Worm (Caenorhabditis elegans): ENCODE data around the gene K02D10.4.

Gene K02D10.4

DNA sequence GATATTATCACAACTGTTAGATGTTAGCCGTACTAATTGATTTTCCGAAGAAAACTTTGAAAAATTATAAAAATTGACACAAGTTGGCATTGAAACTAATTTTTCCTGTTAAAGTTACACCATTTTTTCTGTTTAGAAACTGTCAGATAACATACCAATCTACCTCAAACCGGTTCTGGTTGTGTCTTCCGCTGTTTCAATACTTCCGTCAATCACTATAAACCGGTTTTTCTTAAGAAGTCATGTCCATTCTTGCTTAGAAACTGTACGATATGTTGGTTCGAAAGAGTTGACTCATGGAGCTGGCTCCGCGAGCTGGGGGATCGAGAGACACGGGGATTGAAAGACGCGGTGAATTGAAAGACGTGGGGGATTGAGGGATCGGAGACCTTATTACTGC is 9.6 kb downstream of the K02D10.4 start:
- no peak for TF ChIP-seq lin-1 (GFP tag; IDR thresholded peaks at IDR 0.05)
- 0 out of 2 replicates have a peak, but pooled peaks have one; percentile 43 for TF ChIP-seq Y105C5A.15 (GFP tag; IDR thresholded peaks at IDR 0.05)
- TF ChIP-seq hlh-11 (tag; optimal IDR thresholded peaks at IDR 0.05) = peak; percentile 15
- TF ChIP-seq ztf-7 (tag; optimal IDR thresholded peaks at IDR 0.05) = no peak

ce11 chrIII:8769253-8769652 is 10.6 kb downstream of the K02D10.4 start, which contains the start of gene K02D10.1:
TSS of gene K02D10.1 (plus strand) at chrIII:8769536.
- TF ChIP-seq F10B5.3 (tag; optimal IDR thresholded peaks at IDR 0.05) = no peak
- TF ChIP-seq T26A8.4 (GFP tag; IDR thresholded peaks at IDR 0.05) = no peak
- no peak for TF ChIP-seq lin-1 (GFP tag; IDR thresholded peaks at IDR 0.05)
- TF ChIP-seq lsy-2 (tag; optimal IDR thresholded peaks at IDR 0.05) = peak in 1 of 2 experiments; percentile 1
- TF ChIP-seq ama-1 (optimal IDR thresholded peaks at IDR 0.05) = peak; percentile 64
- peak; percentile 81 for TF ChIP-seq aha-1 (tag)
- TF ChIP-seq daf-16 (GFP tag; optimal IDR thresholded peaks at IDR 0.05) = no peak
- TF ChIP-seq daf-16 (tag; optimal IDR thresholded peaks at IDR 0.05) = peak; percentile 26

DNA sequence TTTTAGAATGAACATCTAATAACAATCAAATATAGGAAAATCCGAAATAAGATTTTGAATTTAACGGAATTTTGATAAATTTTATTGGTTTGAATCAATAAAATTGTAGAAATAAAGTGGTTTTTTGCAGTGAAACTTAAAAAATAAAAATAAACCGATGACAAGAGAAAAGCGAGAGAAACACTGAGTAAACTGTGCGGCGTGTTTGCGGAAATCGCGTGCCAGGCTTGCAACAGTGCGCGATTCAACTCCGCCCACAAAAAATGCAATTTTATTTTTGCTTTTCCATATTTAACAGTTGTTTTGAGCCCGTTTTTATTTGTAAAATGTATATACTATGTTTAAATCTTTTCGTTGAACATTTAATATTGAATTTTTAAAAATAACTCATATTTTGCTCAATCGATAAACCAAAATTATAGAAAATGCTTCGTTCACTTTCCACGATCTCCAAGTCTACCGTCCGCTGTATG is 11.9 kb downstream of the K02D10.4 start, which contains the start of gene mtss-1:
Gene mtss-1, plus strand, starts transcription at position 423 of the 473 bp plus-strand sequence.
- TF ChIP-seq ZK337.2 (GFP tag; IDR thresholded peaks at IDR 0.05) = no peak
- peak; percentile 50 for TF ChIP-seq dpl-1 (GFP tag; optimal IDR thresholded peaks at IDR 0.05)
- TF ChIP-seq hmg-1.1 (GFP tag; IDR thresholded peaks at IDR 0.05) = peak; percentile 65
- no peak for TF ChIP-seq F37D6.2 (tag; optimal IDR thresholded peaks at IDR 0.05)
- peak in 1 of 2 experiments; percentile 58 for TF ChIP-seq lsy-2 (tag; optimal IDR thresholded peaks at IDR 0.05)
- no peak for TF ChIP-seq Y5F2A.4 (GFP tag; optimal IDR thresholded peaks at IDR 0.05)
- no peak for TF ChIP-seq nhr-28 (tag; optimal IDR thresholded peaks at IDR 0.05)
- peak; percentile 59 for TF ChIP-seq mep-1 (tag; optimal IDR thresholded peaks at IDR 0.05)
- no peak for TF ChIP-seq lir-3 (tag; optimal IDR thresholded peaks at IDR 0.05)
- TF ChIP-seq unc-130 (GFP tag; optimal IDR thresholded peaks at IDR 0.05) = peak; percentile 72
- TF ChIP-seq hif-1 (tag; optimal IDR thresholded peaks at IDR 0.05) = peak in 1 of 2 experiments; percentile 34
- TF ChIP-seq lin-15B (tag; optimal IDR thresholded peaks at IDR 0.05) = no peak
- TF ChIP-seq rbr-2 (tag; optimal IDR thresholded peaks at IDR 0.05) = peak; percentile 26
- TF ChIP-seq attf-4 (tag; optimal IDR thresholded peaks at IDR 0.05) = no peak
- peak; percentile 33 for TF ChIP-seq hlh-11 (tag; optimal IDR thresholded peaks at IDR 0.05)
- peak; percentile 21 for TF ChIP-seq nhr-48 (tag; optimal IDR thresholded peaks at IDR 0.05)
- no peak for TF ChIP-seq ZK546.5 (tag; optimal IDR thresholded peaks at IDR 0.05)
- no peak for TF ChIP-seq madf-9 (GFP tag; conservative IDR thresholded peaks at IDR 0.05)
- no peak for TF ChIP-seq ceh-62 (tag; optimal IDR thresholded peaks at IDR 0.05)
- peak; percentile 11 for TF ChIP-seq nhr-6 (tag; optimal IDR thresholded peaks at IDR 0.05)
- TF ChIP-seq F49E8.2 (tag; optimal IDR thresholded peaks at IDR 0.05; ENCODE audit: borderline replicate concordance) = no peak
- peak; percentile 41 for TF ChIP-seq spr-1 (tag; optimal IDR thresholded peaks at IDR 0.05)
- TF ChIP-seq ztf-7 (tag; optimal IDR thresholded peaks at IDR 0.05) = peak; percentile 51
- no peak for TF ChIP-seq zip-2 (tag; optimal IDR thresholded peaks at IDR 0.05)
- TF ChIP-seq unc-62 (GFP tag; optimal IDR thresholded peaks at IDR 0.05 in 1 of 2) = no peak
- no peak for TF ChIP-seq unc-62 (tag; optimal IDR thresholded peaks at IDR 0.05)
- no peak for TF ChIP-seq nhr-42 (GFP tag; IDR thresholded peaks at IDR 0.05)
- peak; percentile 51 for TF ChIP-seq duxl-1 (tag; optimal IDR thresholded peaks at IDR 0.05; ENCODE audit: poor library complexity)
- no peak for TF ChIP-seq F26F4.8 (GFP tag; conservative IDR thresholded peaks at IDR 0.05)
- TF ChIP-seq ceh-20 (GFP tag; IDR thresholded peaks at IDR 0.05) = no peak
- TF ChIP-seq vab-7 (GFP tag; IDR thresholded peaks at IDR 0.05) = no peak
- TF ChIP-seq tag-97 (GFP tag; IDR thresholded peaks at IDR 0.05) = no peak
- no peak for TF ChIP-seq ceh-44 (GFP tag; IDR thresholded peaks at IDR 0.05)
- TF ChIP-seq nhr-41 (GFP tag; IDR thresholded peaks at IDR 0.05) = no peak
- TF ChIP-seq mes-2 (tag; optimal IDR thresholded peaks at IDR 0.05; ENCODE audit: poor library complexity, severe bottlenecking) = peak; percentile 86
- no peak for TF ChIP-seq mdl-1 (tag; optimal IDR thresholded peaks at IDR 0.05)
- no peak for TF ChIP-seq jun-1 (tag; optimal IDR thresholded peaks at IDR 0.05)
- peak; percentile 50 for TF ChIP-seq hlh-30 (tag; optimal IDR thresholded peaks at IDR 0.05; ENCODE audit: insufficient read depth)
- TF ChIP-seq daf-16 (GFP tag; optimal IDR thresholded peaks at IDR 0.05) = no peak
- peak; percentile 65 for TF ChIP-seq daf-16 (tag; optimal IDR thresholded peaks at IDR 0.05)
- no peak for TF ChIP-seq lim-7 (GFP tag; IDR thresholded peaks at IDR 0.05)
- no peak for TF ChIP-seq nhr-77 (tag; optimal IDR thresholded peaks at IDR 0.05)

Data from whole organism, L4 larva.